Fruit fly (Drosophila melanogaster) whole organism, prepupa: ENCODE measurements around the gene CG7872.

ENCODE experiments used
- Met ChIP-seq: fragments of 200-800 bp; sonication (Bioruptor generic); optimal IDR thresholded peaks from 3 replicates; lab custom pipeline; 2016; ENCODE audit warnings: missing biosample characterization, missing genetic modification characterization
- Sox14 ChIP-seq: fragments of 200-800 bp; sonication (Bioruptor generic); optimal IDR thresholded peaks from 3 replicates; lab custom pipeline; 2016; ENCODE audit warnings: missing biosample characterization, missing genetic modification characterization
- achi ChIP-seq: fragments of 200-800 bp; sonication (Bioruptor generic); optimal IDR thresholded peaks from 3 replicates; lab custom pipeline; 2016; ENCODE audit warnings: missing biosample characterization, missing genetic modification characterization
- topi ChIP-seq: fragments of 200-800 bp; sonication (Bioruptor generic); optimal IDR thresholded peaks from 3 replicates; lab custom pipeline; 2016; ENCODE audit warnings: missing biosample characterization, missing genetic modification characterization

DNA sequence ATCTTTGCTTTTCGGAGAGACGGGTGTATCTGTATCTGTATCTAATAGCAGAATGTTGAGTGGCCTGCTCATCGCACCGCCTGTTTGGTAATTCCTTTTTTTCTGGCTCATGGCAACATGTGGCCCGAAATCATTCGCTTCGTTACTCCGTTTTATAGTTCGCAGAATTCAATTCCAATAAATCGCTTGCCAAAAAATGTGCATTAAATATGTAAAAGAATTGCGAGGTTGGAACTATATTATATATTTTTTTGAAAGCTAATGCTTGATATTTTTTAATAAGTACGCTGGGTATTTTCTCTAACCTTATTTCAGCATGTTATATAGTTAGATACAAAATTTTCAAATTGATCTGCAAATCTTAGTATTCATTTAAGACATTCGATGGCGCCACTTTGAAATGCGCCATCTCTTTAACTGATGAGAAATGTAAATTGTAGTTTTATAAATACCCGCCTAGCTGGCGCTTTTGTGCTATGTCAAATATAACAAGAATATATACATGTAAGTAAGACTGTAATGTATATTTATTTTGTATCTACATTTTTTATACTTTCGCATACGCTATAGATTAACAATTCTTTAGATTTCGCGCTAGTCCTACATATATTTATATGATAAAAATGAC, 16.3 kb downstream of the CG7872 start:
- peak; percentile 19 for TF ChIP-seq Met (GFP tag; lab: Kevin White, UChicago)
- no peak for TF ChIP-seq topi (GFP tag; lab: Kevin White, UChicago)
- no peak for TF ChIP-seq Sox14 (GFP tag; lab: Kevin White, UChicago)
- TF ChIP-seq achi = no peak
